Worm (Caenorhabditis elegans) whole organism, dauer: ENCODE data around the gene T23B12.6.

ENCODE experiments used
- unc-62 ChIP-seq: sonication (generic microtip); optimal IDR thresholded peaks from 2 replicates; lab custom pipeline; 2017; ENCODE audit warnings: missing biosample characterization, missing genetic modification reagents, missing genetic modification characterization

T23B12.6 gene

ce11 chrV:8445636-8446035 is 14.6 kb downstream of the T23B12.6 start:
- no peak for TF ChIP-seq unc-62

- TF ChIP-seq unc-62: no peak
Observed at ce11 chrV:8444357-8444856, 15.8 kb downstream of the T23B12.6 start, which contains the start of gene lmd-3. Gene lmd-3, minus strand, starts transcription at chrV:8444806.

ce11 chrV:8437358-8437757 is 22.9 kb downstream of the T23B12.6 start:
- no peak for TF ChIP-seq unc-62

- TF ChIP-seq unc-62: no peak
Observed at ce11 chrV:8435292-8435691, 24.9 kb downstream of the T23B12.6 start.

ce11 chrV:8434400-8434827 is 25.8 kb downstream of the T23B12.6 start:
- no peak for TF ChIP-seq unc-62

ce11 chrV:8428585-8429414 is 31.4 kb downstream of the T23B12.6 start:
- TF ChIP-seq unc-62: no peak

- no peak for TF ChIP-seq unc-62
Observed at ce11 chrV:8426741-8427457, 33.3 kb downstream of the T23B12.6 start.

- no peak for TF ChIP-seq unc-62
Observed at ce11 chrV:8426210-8426609, 34.0 kb downstream of the T23B12.6 start.

ce11 chrV:8424840-8425814 is 35.1 kb downstream of the T23B12.6 start:
- TF ChIP-seq unc-62: no peak

- no peak for TF ChIP-seq unc-62
Observed at ce11 chrV:8417271-8417670, 42.9 kb downstream of the T23B12.6 start.

ce11 chrV:8415113-8415530 is 45.1 kb downstream of the T23B12.6 start:
- no peak for TF ChIP-seq unc-62

ce11 chrV:8414036-8414728 is 46.0 kb downstream of the T23B12.6 start, which contains the start of gene pos-1:
Gene pos-1, plus strand, starts transcription at chrV:8414086.
- no peak for TF ChIP-seq unc-62

ce11 chrV:8413432-8414021 is 46.7 kb downstream of the T23B12.6 start, which contains the start of gene vha-18:
Gene vha-18, minus strand, starts transcription at chrV:8413482.
- no peak for TF ChIP-seq unc-62

- no peak for TF ChIP-seq unc-62
Observed at ce11 chrV:8410406-8410805, 49.8 kb downstream of the T23B12.6 start, which contains the start of gene F52E1.2. Gene F52E1.2, plus strand, starts transcription at chrV:8410595.

ce11 chrV:8409594-8409993 is 50.6 kb downstream of the T23B12.6 start:
- no peak for TF ChIP-seq unc-62
